Fruit fly (Drosophila melanogaster) whole organism, embryonic: Measurements from ENCODE around the gene pHCl-1.

Experiments used
- B-H1 ChIP-seq: fragments of 200-800 bp; sonication (Bioruptor generic); IDR thresholded peaks from 3 replicates; pipeline ENCODE4 v1.3.6; 2022; ENCODE audit warnings: missing biosample characterization, missing genetic modification characterization
- CG12299 ChIP-seq: fragments of 200-800 bp; sonication (Bioruptor generic); optimal IDR thresholded peaks from 2 replicates; lab custom pipeline; 2018; ENCODE audit warnings: missing biosample characterization, mild to moderate bottlenecking, missing genetic modification characterization
- CG13123 ChIP-seq: fragments of 200-800 bp; sonication (Bioruptor generic); optimal IDR thresholded peaks from 2 replicates; lab custom pipeline; 2016; ENCODE audit warnings: missing biosample characterization, missing genetic modification characterization
- CG13296 ChIP-seq: fragments of 200-800 bp; sonication (Bioruptor generic); optimal IDR thresholded peaks from 3 replicates; lab custom pipeline; 2018; ENCODE audit warnings: missing biosample characterization, mild to moderate bottlenecking, missing genetic modification characterization
- CG13624 ChIP-seq: fragments of 200-800 bp; sonication (Bioruptor generic); optimal IDR thresholded peaks from 2 replicates; lab custom pipeline; 2016; ENCODE audit warnings: missing biosample characterization, missing genetic modification characterization
- CG13775 ChIP-seq: fragments of 200-800 bp; sonication (Bioruptor generic); optimal IDR thresholded peaks from 3 replicates; lab custom pipeline; 2017; ENCODE audit warnings: missing biosample characterization, mild to moderate bottlenecking, missing genetic modification characterization
- CG14667 ChIP-seq: fragments of 200-800 bp; sonication (Bioruptor generic); IDR thresholded peaks from 2 replicates; pipeline ENCODE4 v1.3.6; 2022; ENCODE audit warnings: missing biosample characterization, missing genetic modification characterization
- CG15269 ChIP-seq: fragments of 200-800 bp; sonication (Bioruptor generic); optimal IDR thresholded peaks from 2 replicates; lab custom pipeline; 2018; ENCODE audit warnings: missing biosample characterization, mild to moderate bottlenecking, missing genetic modification characterization, moderate library complexity
- CG17328 ChIP-seq: fragments of 200-800 bp; sonication (Bioruptor generic); IDR thresholded peaks from 2 replicates; pipeline ENCODE4 v1.3.6; 2022; ENCODE audit warnings: missing biosample characterization, missing genetic modification characterization
- CG17829 ChIP-seq: fragments of 200-800 bp; optimal IDR thresholded peaks from 2 replicates; lab custom pipeline; 2019; ENCODE audit warnings: missing biosample characterization, mild to moderate bottlenecking, missing genetic modification characterization, moderate library complexity
- CG1792 ChIP-seq: fragments of 200-800 bp; sonication (Bioruptor generic); optimal IDR thresholded peaks from 2 replicates; lab custom pipeline; 2016; ENCODE audit warnings: missing biosample characterization, missing genetic modification characterization
- CG18599 ChIP-seq: fragments of 200-800 bp; sonication (Bioruptor generic); optimal IDR thresholded peaks from 3 replicates; lab custom pipeline; 2017; ENCODE audit warnings: missing biosample characterization, missing genetic modification characterization, mild to moderate bottlenecking, moderate library complexity, missing genetic modification reagents
- CG2116 ChIP-seq: fragments of 200-800 bp; sonication (Bioruptor generic); optimal IDR thresholded peaks from 3 replicates; lab custom pipeline; 2018; ENCODE audit warnings: missing biosample characterization, mild to moderate bottlenecking, missing genetic modification characterization
- CG2678 ChIP-seq: fragments of 200-800 bp; sonication (Bioruptor generic); optimal IDR thresholded peaks from 3 replicates; lab custom pipeline; 2019; ENCODE audit warnings: missing biosample characterization, mild to moderate bottlenecking, missing genetic modification characterization, moderate library complexity
- CG31365 ChIP-seq: fragments of 200-800 bp; sonication (Bioruptor generic); optimal IDR thresholded peaks from 2 replicates; lab custom pipeline; 2018; ENCODE audit warnings: missing biosample characterization, mild to moderate bottlenecking, missing genetic modification characterization
- CG3407 ChIP-seq: fragments of 200-800 bp; sonication (Bioruptor generic); optimal IDR thresholded peaks from 2 replicates; lab custom pipeline; 2018; ENCODE audit warnings: missing biosample characterization, mild to moderate bottlenecking, missing genetic modification characterization
- CG34376 ChIP-seq: fragments of 200-800 bp; sonication (Bioruptor generic); optimal IDR thresholded peaks from 2 replicates; lab custom pipeline; 2018; ENCODE audit warnings: missing biosample characterization, mild to moderate bottlenecking, missing genetic modification characterization
- CG5245 ChIP-seq: fragments of 200-800 bp; sonication (Bioruptor generic); optimal IDR thresholded peaks from 3 replicates; lab custom pipeline; 2016; ENCODE audit warnings: missing biosample characterization, missing genetic modification characterization
- CG6765 ChIP-seq: fragments of 200-800 bp; sonication (Bioruptor generic); optimal IDR thresholded peaks from 3 replicates; lab custom pipeline; 2017; ENCODE audit warnings: missing biosample characterization, mild to moderate bottlenecking, missing genetic modification characterization
- CG6791 ChIP-seq: fragments of 200-800 bp; sonication (Bioruptor generic); IDR thresholded peaks from 3 replicates; pipeline ENCODE4 v1.3.6; 2022; ENCODE audit warnings: missing biosample characterization, missing genetic modification characterization; ENCODE audit not compliant: partially characterized antibody
- CG7987 ChIP-seq: fragments of 200-800 bp; sonication (Bioruptor generic); optimal IDR thresholded peaks from 2 replicates; lab custom pipeline; 2018; ENCODE audit warnings: missing biosample characterization, mild to moderate bottlenecking, missing genetic modification characterization, moderate library complexity
- CG8290 ChIP-seq, 3 experiments: fragments of 200-800 bp; sonication (Bioruptor generic); optimal IDR thresholded peaks; 2 replicates each; lab custom pipeline; 2016 to 2019; ENCODE audit warnings: missing biosample characterization in 3 of 3, missing genetic modification characterization in 3 of 3, mild to moderate bottlenecking in 2 of 3, moderate library complexity in 1 of 3
- Chrac-16 ChIP-seq: fragments of 200-800 bp; sonication (Bioruptor generic); optimal IDR thresholded peaks from 3 replicates; lab custom pipeline; 2016; ENCODE audit warnings: missing biosample characterization, missing genetic modification characterization
- Dbx ChIP-seq: fragments of 200-800 bp; sonication (Bioruptor generic); IDR thresholded peaks from 3 replicates; pipeline ENCODE4 v1.3.6; 2022; ENCODE audit warnings: missing biosample characterization, missing genetic modification characterization
- Ets65A ChIP-seq: fragments of 200-800 bp; sonication (Bioruptor generic); peaks from one replicate; lab custom pipeline; 2016; ENCODE audit warnings: missing biosample characterization, missing genetic modification characterization
- Fer1 ChIP-seq: fragments of 200-800 bp; sonication (Bioruptor generic); optimal IDR thresholded peaks from 2 replicates; lab custom pipeline; 2017; ENCODE audit warnings: missing biosample characterization, mild to moderate bottlenecking, missing genetic modification characterization
- H15 ChIP-seq: fragments of 200-800 bp; sonication (Bioruptor generic); IDR thresholded peaks from 3 replicates; pipeline ENCODE4 v1.3.6; 2022; ENCODE audit warnings: missing biosample characterization, missing genetic modification characterization
- Hr51 ChIP-seq, 2 experiments: fragments of 200-800 bp; sonication (Bioruptor generic); optimal IDR thresholded peaks; 2 replicates in 1 of 2; 3 replicates in 1 of 2; lab custom pipeline; 2016 to 2018; ENCODE audit warnings: missing biosample characterization in 2 of 2, missing genetic modification characterization in 2 of 2, mild to moderate bottlenecking in 1 of 2, moderate library complexity in 1 of 2
- Kr ChIP-seq: fragments of 200-800 bp; sonication (Bioruptor generic); optimal IDR thresholded peaks from 2 replicates; lab custom pipeline; 2017; ENCODE audit warnings: missing biosample characterization, mild to moderate bottlenecking, missing genetic modification characterization
- Myb ChIP-seq: fragments of 200-800 bp; sonication (Bioruptor generic); optimal IDR thresholded peaks from 2 replicates; lab custom pipeline; 2016; ENCODE audit warnings: missing biosample characterization, missing genetic modification characterization
- Nf-YB ChIP-seq: fragments of 200-800 bp; sonication (Bioruptor generic); optimal IDR thresholded peaks from 3 replicates; lab custom pipeline; 2019; ENCODE audit warnings: missing biosample characterization, mild to moderate bottlenecking, missing genetic modification characterization, moderate library complexity
- Sox100B ChIP-seq: fragments of 200-800 bp; sonication (Bioruptor generic); optimal IDR thresholded peaks from 3 replicates; lab custom pipeline; 2018; ENCODE audit warnings: missing biosample characterization, mild to moderate bottlenecking, missing genetic modification characterization
- Tbp ChIP-seq: fragments of >200 bp; optimal IDR thresholded peaks from 2 replicates; lab custom pipeline; 2018; ENCODE audit warnings: missing biosample characterization, missing genetic modification characterization
- bowl ChIP-seq: fragments of 200-800 bp; sonication (Bioruptor generic); IDR thresholded peaks from 2 replicates; pipeline ENCODE4 v1.3.6; 2022; ENCODE audit warnings: missing biosample characterization, missing genetic modification characterization
- exex ChIP-seq: fragments of 200-800 bp; sonication (Bioruptor generic); optimal IDR thresholded peaks from 4 replicates; lab custom pipeline; 2018; ENCODE audit warnings: missing biosample characterization, mild to moderate bottlenecking, missing genetic modification characterization, moderate library complexity
- gem ChIP-seq: fragments of 200-800 bp; sonication (Bioruptor generic); optimal IDR thresholded peaks from 2 replicates; lab custom pipeline; 2019; ENCODE audit warnings: missing biosample characterization, mild to moderate bottlenecking, missing genetic modification characterization, moderate library complexity
- hbn ChIP-seq: fragments of 200-800 bp; sonication (Bioruptor generic); IDR thresholded peaks from 2 replicates; pipeline ENCODE4 v1.3.6; 2022; ENCODE audit warnings: missing biosample characterization, missing genetic modification characterization; ENCODE audit not compliant: partially characterized antibody
- her ChIP-seq: fragments of 200-800 bp; sonication (Bioruptor generic); optimal IDR thresholded peaks from 2 replicates; lab custom pipeline; 2016; ENCODE audit warnings: missing biosample characterization, missing genetic modification characterization
- odd ChIP-seq: fragments of 200-800 bp; sonication (Bioruptor generic); optimal IDR thresholded peaks from 2 replicates; lab custom pipeline; 2017; ENCODE audit warnings: missing biosample characterization, mild to moderate bottlenecking, missing genetic modification characterization
- pb ChIP-seq: fragments of 200-800 bp; sonication (Bioruptor generic); optimal IDR thresholded peaks from 3 replicates; lab custom pipeline; 2016; ENCODE audit warnings: missing biosample characterization, missing genetic modification characterization
- schlank ChIP-seq: fragments of 200-800 bp; sonication (Bioruptor generic); optimal IDR thresholded peaks from 2 replicates; lab custom pipeline; 2018; ENCODE audit warnings: missing biosample characterization, mild to moderate bottlenecking, missing genetic modification characterization
- sd ChIP-seq: fragments of 200-800 bp; sonication (Bioruptor generic); optimal IDR thresholded peaks from 3 replicates; lab custom pipeline; 2018; ENCODE audit warnings: missing biosample characterization, mild to moderate bottlenecking, missing genetic modification characterization, moderate library complexity
- sob ChIP-seq: fragments of 200-800 bp; sonication (Bioruptor generic); IDR thresholded peaks from 2 replicates; pipeline ENCODE4 v1.3.6; 2022; ENCODE audit warnings: missing biosample characterization, missing genetic modification characterization
- tap ChIP-seq: fragments of 200-800 bp; optimal IDR thresholded peaks from 3 replicates; lab custom pipeline; 2019; ENCODE audit warnings: missing biosample characterization, mild to moderate bottlenecking, missing genetic modification characterization, moderate library complexity
- tgo ChIP-seq: fragments of 200-800 bp; sonication (Bioruptor generic); IDR thresholded peaks from 3 replicates; pipeline ENCODE4 v1.3.6; 2022; ENCODE audit warnings: missing biosample characterization, missing genetic modification characterization
- ttk ChIP-seq: fragments of 200-800 bp; sonication (Bioruptor generic); IDR thresholded peaks from 2 replicates; pipeline ENCODE4 v2.1.2; 2022; ENCODE audit warnings: missing biosample characterization, missing genetic modification characterization
- vnd ChIP-seq: fragments of 200-800 bp; sonication (Bioruptor generic); IDR thresholded peaks from 3 replicates; pipeline ENCODE4 v1.3.6; 2022; ENCODE audit warnings: missing biosample characterization, missing genetic modification characterization; ENCODE audit not compliant: partially characterized antibody
- wek ChIP-seq: fragments of 200-800 bp; sonication (Bioruptor generic); optimal IDR thresholded peaks from 3 replicates; lab custom pipeline; 2018; ENCODE audit warnings: missing biosample characterization, mild to moderate bottlenecking, missing genetic modification characterization, moderate library complexity
- wor ChIP-seq: fragments of 200-800 bp; sonication (Bioruptor generic); IDR thresholded peaks from 2 replicates; pipeline ENCODE4 v1.3.6; 2022; ENCODE audit warnings: missing biosample characterization, missing genetic modification characterization
- zen ChIP-seq: fragments of 200-800 bp; sonication (Bioruptor generic); optimal IDR thresholded peaks from 3 replicates; lab custom pipeline; 2018; ENCODE audit warnings: missing biosample characterization, mild to moderate bottlenecking, missing genetic modification characterization, moderate library complexity

pHCl-1 gene

DNA sequence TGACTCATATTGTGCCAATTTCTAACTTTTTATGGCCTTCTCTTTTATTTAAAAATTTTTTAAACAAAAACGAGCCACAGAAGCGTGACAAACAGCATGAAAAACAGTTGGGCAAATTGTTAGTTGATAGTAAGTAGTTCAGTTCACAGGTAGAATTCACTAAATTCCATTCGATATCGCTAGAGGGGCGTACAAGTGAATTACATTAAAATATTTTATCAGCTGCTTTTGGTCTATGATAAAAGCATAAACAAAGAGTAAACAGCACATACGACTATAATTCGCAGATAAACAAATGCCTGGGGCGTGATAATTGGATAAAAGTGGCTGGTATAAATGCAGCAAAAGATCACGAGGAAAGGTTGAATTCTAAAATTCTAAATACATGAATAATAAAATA is 84.8 kb downstream of the pHCl-1 start (continued):
- no peak for TF ChIP-seq CG6791 (GFP tag; lab: Robert Waterston, UW)
- TF ChIP-seq wek (GFP tag; lab: Kevin White, UChicago) = peak; percentile 48
- TF ChIP-seq CG17829 (tag; lab: Kevin White, UChicago) = no peak
- no peak; the same call in 2 of the 3 replicates for TF ChIP-seq Dbx (GFP tag; lab: Robert Waterston, UW)
- TF ChIP-seq CG3407 (GFP tag; lab: Kevin White, UChicago) = no peak
- no peak for TF ChIP-seq CG17328 (GFP tag; lab: Robert Waterston, UW)
- TF ChIP-seq CG2116 (GFP tag; lab: Kevin White, UChicago) = no peak
- no peak for TF ChIP-seq tgo (GFP tag; lab: Robert Waterston, UW)
- TF ChIP-seq CG13624 (GFP tag; lab: Kevin White, UChicago) = peak; percentile 13
- TF ChIP-seq sob = no peak
- TF ChIP-seq ttk (GFP tag; lab: Robert Waterston, UW) = no peak
- TF ChIP-seq Hr51 (GFP tag; optimal IDR thresholded peaks at IDR 0.05; lab: Kevin White, UChicago) = no peak
- no peak for TF ChIP-seq CG14667 (GFP tag; lab: Robert Waterston, UW)
- TF ChIP-seq CG13296 = peak; percentile 82
- TF ChIP-seq odd = peak; percentile 36
- no peak for TF ChIP-seq CG1792 (GFP tag; lab: Kevin White, UChicago)
- no peak for TF ChIP-seq her (GFP tag; lab: Kevin White, UChicago)
- TF ChIP-seq Ets65A = peak; percentile 5
- TF ChIP-seq tap (tag; lab: Kevin White, UChicago) = peak; percentile 36
- no peak for TF ChIP-seq zen (tag; lab: Kevin White, UChicago)
- TF ChIP-seq sd (tag; lab: Kevin White, UChicago) = peak; percentile 85
- peak; percentile 81 for TF ChIP-seq exex (tag; lab: Kevin White, UChicago)
- no peak for TF ChIP-seq pb
- no peak for TF ChIP-seq Tbp (GFP tag; lab: Kevin White, UChicago)
- no peak for TF ChIP-seq bowl
- TF ChIP-seq hbn (GFP tag; lab: Robert Waterston, UW) = no peak
- TF ChIP-seq Myb (GFP tag; lab: Kevin White, UChicago) = no peak
- no peak for TF ChIP-seq Kr (GFP tag; lab: Kevin White, UChicago)
- peak; percentile 76 for TF ChIP-seq CG6765 (GFP tag; lab: Kevin White, UChicago)
- peak; percentile 70 for TF ChIP-seq Fer1
- no peak for TF ChIP-seq CG13775
- peak; percentile 32 for TF ChIP-seq Sox100B
- peak; percentile 12 for TF ChIP-seq schlank
- no peak for TF ChIP-seq CG5245 (GFP tag; lab: Kevin White, UChicago)
- TF ChIP-seq CG13123 (GFP tag; lab: Kevin White, UChicago) = no peak
- TF ChIP-seq vnd (GFP tag; lab: Robert Waterston, UW) = no peak
- TF ChIP-seq CG15269 (tag; lab: Kevin White, UChicago) = peak; percentile 49
- peak; percentile 76 for TF ChIP-seq CG34376 (GFP tag; lab: Kevin White, UChicago)
- TF ChIP-seq Chrac-16 (GFP tag; lab: Kevin White, UChicago) = no peak
- TF ChIP-seq gem (tag; lab: Kevin White, UChicago) = no peak
- peak; percentile 20 for TF ChIP-seq CG31365 (tag; lab: Kevin White, UChicago)
- TF ChIP-seq CG12299 (tag; lab: Kevin White, UChicago) = peak; percentile 48
- TF ChIP-seq CG7987 (GFP tag; lab: Kevin White, UChicago) = peak; percentile 37
- TF ChIP-seq H15 = no peak
- TF ChIP-seq wor (GFP tag; lab: Robert Waterston, UW) = no peak
- TF ChIP-seq CG18599 = peak; percentile 38
- TF ChIP-seq Nf-YB (GFP tag; lab: Kevin White, UChicago) = no peak
- TF ChIP-seq CG8290 (GFP tag; optimal IDR thresholded peaks at IDR 0.05; lab: Kevin White, UChicago) = no peak
- TF ChIP-seq CG8290 (tag; optimal IDR thresholded peaks at IDR 0.05; lab: Kevin White, UChicago) = peak in 1 of 2 experiments; percentile 52
- peak; percentile 64 for TF ChIP-seq CG2678 (tag; lab: Kevin White, UChicago)
- TF ChIP-seq B-H1 (GFP tag; lab: Robert Waterston, UW) = no peak
- TF ChIP-seq, all 482 proteins: peak for 64
